Fruit fly (Drosophila melanogaster) whole organism, prepupa: ENCODE results near the gene RhoGAP19D.

ENCODE experiments used
- Blimp-1 ChIP-seq: fragments of 200-800 bp; sonication (Bioruptor generic); optimal IDR thresholded peaks from 3 replicates; lab custom pipeline; 2017; ENCODE audit warnings: missing biosample characterization, missing genetic modification characterization, mild to moderate bottlenecking, moderate library complexity, missing genetic modification reagents
- CG10631 ChIP-seq: fragments of 200-800 bp; sonication (Bioruptor generic); optimal IDR thresholded peaks from 2 replicates; lab custom pipeline; 2016; ENCODE audit warnings: missing biosample characterization, missing genetic modification characterization
- CG10669 ChIP-seq: fragments of 200-800 bp; sonication (Bioruptor generic); optimal IDR thresholded peaks from 3 replicates; lab custom pipeline; 2018; ENCODE audit warnings: missing biosample characterization, mild to moderate bottlenecking, missing genetic modification characterization, moderate library complexity
- CG11294 ChIP-seq: fragments of 200-800 bp; sonication (Bioruptor generic); IDR thresholded peaks from 2 replicates; pipeline ENCODE4 v1.3.6; 2022; ENCODE audit warnings: missing biosample characterization, missing genetic modification characterization
- CG11762 ChIP-seq: fragments of 200-800 bp; sonication (Bioruptor generic); optimal IDR thresholded peaks from 3 replicates; lab custom pipeline; 2016; ENCODE audit warnings: missing biosample characterization, missing genetic modification characterization; ENCODE audit not compliant: insufficient read depth
- CG11902 ChIP-seq: fragments of 200-800 bp; sonication (Bioruptor generic); optimal IDR thresholded peaks from 3 replicates; lab custom pipeline; 2016; ENCODE audit warnings: missing biosample characterization, missing genetic modification characterization
- CG15336 ChIP-seq: fragments of 200-800 bp; sonication (Bioruptor generic); IDR thresholded peaks from 2 replicates; pipeline ENCODE4 v1.3.6; 2022; ENCODE audit warnings: missing biosample characterization, missing genetic modification characterization
- CG1621 ChIP-seq: fragments of 200-800 bp; sonication (Bioruptor generic); optimal IDR thresholded peaks from 3 replicates; lab custom pipeline; 2018; ENCODE audit warnings: missing biosample characterization, mild to moderate bottlenecking, missing genetic modification characterization
- CG16779 ChIP-seq: fragments of 200-800 bp; sonication (Bioruptor generic); optimal IDR thresholded peaks from 3 replicates; lab custom pipeline; 2017; ENCODE audit warnings: missing biosample characterization, mild to moderate bottlenecking, missing genetic modification characterization
- CG3032 ChIP-seq: fragments of 200-800 bp; optimal IDR thresholded peaks from 2 replicates; lab custom pipeline; 2019; ENCODE audit warnings: missing biosample characterization, mild to moderate bottlenecking, missing genetic modification characterization, moderate library complexity
- CG32006 ChIP-seq: fragments of 200-800 bp; sonication (Bioruptor generic); optimal IDR thresholded peaks from 3 replicates; lab custom pipeline; 2017; ENCODE audit warnings: missing biosample characterization, mild to moderate bottlenecking, missing genetic modification characterization
- CG34406 ChIP-seq: fragments of 200-800 bp; sonication (Bioruptor generic); optimal IDR thresholded peaks from 3 replicates; lab custom pipeline; 2016; ENCODE audit warnings: missing biosample characterization, missing genetic modification characterization
- CG4318 ChIP-seq: fragments of 200-800 bp; sonication (Bioruptor generic); optimal IDR thresholded peaks from 3 replicates; lab custom pipeline; 2017; ENCODE audit warnings: missing biosample characterization, mild to moderate bottlenecking, missing genetic modification characterization
- CG6163 ChIP-seq: fragments of 200-800 bp; sonication (Bioruptor generic); IDR thresholded peaks from 3 replicates; pipeline ENCODE4 v1.3.6; 2022; ENCODE audit warnings: missing biosample characterization, missing genetic modification characterization
- CG6792 ChIP-seq: fragments of 200-800 bp; sonication (Bioruptor generic); optimal IDR thresholded peaks from 3 replicates; lab custom pipeline; 2016; ENCODE audit warnings: missing biosample characterization, missing genetic modification characterization
- CG6854 ChIP-seq: fragments of 200-800 bp; sonication (Bioruptor generic); optimal IDR thresholded peaks from 2 replicates; lab custom pipeline; 2017; ENCODE audit warnings: missing biosample characterization, mild to moderate bottlenecking, missing genetic modification characterization
- CG8119 ChIP-seq: fragments of 200-800 bp; sonication (Bioruptor generic); IDR thresholded peaks from 3 replicates; pipeline ENCODE4 v1.3.6; 2022; ENCODE audit warnings: missing biosample characterization, missing genetic modification characterization
- CG8319 ChIP-seq: fragments of 200-800 bp; sonication (Bioruptor generic); optimal IDR thresholded peaks from 3 replicates; lab custom pipeline; 2016; ENCODE audit warnings: missing biosample characterization, missing genetic modification characterization
- CG9139 ChIP-seq: fragments of 200-800 bp; sonication (Bioruptor generic); optimal IDR thresholded peaks from 3 replicates; lab custom pipeline; 2017; ENCODE audit warnings: missing biosample characterization, mild to moderate bottlenecking, missing genetic modification characterization
- Eip75B ChIP-seq: fragments of 200-800 bp; sonication (Bioruptor generic); optimal IDR thresholded peaks from 3 replicates; lab custom pipeline; 2016; ENCODE audit warnings: missing biosample characterization, missing genetic modification characterization
- Ets21C ChIP-seq: fragments of 200-800 bp; sonication (Bioruptor generic); optimal IDR thresholded peaks from 3 replicates; lab custom pipeline; 2016; ENCODE audit warnings: missing biosample characterization, missing genetic modification characterization
- Ets96B ChIP-seq: fragments of 200-800 bp; optimal IDR thresholded peaks from 2 replicates; lab custom pipeline; 2019; ENCODE audit warnings: missing biosample characterization, mild to moderate bottlenecking, missing genetic modification characterization, moderate library complexity
- Gug ChIP-seq: fragments of 200-800 bp; sonication (Bioruptor generic); IDR thresholded peaks from 2 replicates; pipeline ENCODE4 v1.3.6; 2022; ENCODE audit warnings: missing biosample characterization, missing genetic modification characterization
- Lpt ChIP-seq: fragments of 200-800 bp; sonication (Bioruptor generic); optimal IDR thresholded peaks from 3 replicates; lab custom pipeline; 2016; ENCODE audit warnings: missing biosample characterization, missing genetic modification characterization
- Met ChIP-seq: fragments of 200-800 bp; sonication (Bioruptor generic); optimal IDR thresholded peaks from 3 replicates; lab custom pipeline; 2016; ENCODE audit warnings: missing biosample characterization, missing genetic modification characterization
- OdsH ChIP-seq: fragments of 200-800 bp; sonication (Bioruptor generic); optimal IDR thresholded peaks from 3 replicates; lab custom pipeline; 2016; ENCODE audit warnings: missing biosample characterization, missing genetic modification characterization
- Smox ChIP-seq: fragments of 200-800 bp; sonication (Bioruptor generic); optimal IDR thresholded peaks from 3 replicates; lab custom pipeline; 2016; ENCODE audit warnings: missing biosample characterization, missing genetic modification characterization
- Sox15 ChIP-seq: fragments of 200-800 bp; sonication (Bioruptor generic); optimal IDR thresholded peaks from 3 replicates; lab custom pipeline; 2016; ENCODE audit warnings: missing biosample characterization, missing genetic modification characterization
- achi ChIP-seq: fragments of 200-800 bp; sonication (Bioruptor generic); optimal IDR thresholded peaks from 3 replicates; lab custom pipeline; 2016; ENCODE audit warnings: missing biosample characterization, missing genetic modification characterization
- acj6 ChIP-seq: fragments of 200-800 bp; sonication (Bioruptor generic); optimal IDR thresholded peaks from 3 replicates; lab custom pipeline; 2016; ENCODE audit warnings: missing biosample characterization, missing genetic modification characterization
- cyc ChIP-seq: fragments of 200-800 bp; sonication (Bioruptor generic); optimal IDR thresholded peaks from 3 replicates; lab custom pipeline; 2016; ENCODE audit warnings: missing biosample characterization, missing genetic modification characterization
- dac ChIP-seq: fragments of 200-800 bp; sonication (Bioruptor generic); optimal IDR thresholded peaks from 2 replicates; lab custom pipeline; 2017; ENCODE audit warnings: missing biosample characterization, mild to moderate bottlenecking, missing genetic modification characterization
- dsx ChIP-seq: fragments of 200-800 bp; optimal IDR thresholded peaks from 3 replicates; lab custom pipeline; 2019; ENCODE audit warnings: missing biosample characterization, mild to moderate bottlenecking, missing genetic modification characterization, moderate library complexity; ENCODE audit not compliant: poor library complexity, severe bottlenecking
- esn ChIP-seq: fragments of 200-800 bp; sonication (Bioruptor generic); optimal IDR thresholded peaks from 2 replicates; lab custom pipeline; 2016; ENCODE audit warnings: missing biosample characterization, mild to moderate bottlenecking, missing genetic modification characterization, moderate library complexity
- fkh ChIP-seq: fragments of 200-800 bp; sonication (Bioruptor generic); optimal IDR thresholded peaks from 3 replicates; lab custom pipeline; 2017; ENCODE audit warnings: missing biosample characterization, mild to moderate bottlenecking, missing genetic modification characterization, moderate library complexity
- lz ChIP-seq: fragments of 200-800 bp; sonication (Bioruptor generic); optimal IDR thresholded peaks from 3 replicates; lab custom pipeline; 2016; ENCODE audit warnings: missing biosample characterization, missing genetic modification characterization
- net ChIP-seq: fragments of 200-800 bp; sonication (Bioruptor generic); optimal IDR thresholded peaks from 3 replicates; lab custom pipeline; 2016; ENCODE audit warnings: missing biosample characterization, missing genetic modification characterization
- pdm3 ChIP-seq: fragments of 200-800 bp; sonication (Bioruptor generic); optimal IDR thresholded peaks from 3 replicates; lab custom pipeline; 2016; ENCODE audit warnings: missing biosample characterization, missing genetic modification characterization
- salr ChIP-seq, 2 experiments: fragments of 200-800 bp; sonication (Bioruptor generic); optimal IDR thresholded peaks; 3 replicates each; lab custom pipeline; 2016 to 2018; ENCODE audit warnings: missing biosample characterization in 2 of 2, missing genetic modification characterization in 2 of 2, mild to moderate bottlenecking in 1 of 2
- spab ChIP-seq: fragments of 200-800 bp; sonication (Bioruptor generic); optimal IDR thresholded peaks from 2 replicates; lab custom pipeline; 2017; ENCODE audit warnings: missing biosample characterization, mild to moderate bottlenecking, missing genetic modification characterization, missing genetic modification reagents
- ss ChIP-seq, 2 experiments: fragments of 200-800 bp; sonication (Bioruptor generic); optimal IDR thresholded peaks; 2 replicates in 1 of 2; 3 replicates in 1 of 2; lab custom pipeline; 2017 to 2018; ENCODE audit warnings: mild to moderate bottlenecking in 2 of 2, missing biosample characterization in 2 of 2, missing genetic modification characterization in 2 of 2, moderate library complexity in 1 of 2
- svp ChIP-seq: fragments of 200-800 bp; sonication (Bioruptor generic); peaks from one replicate; lab custom pipeline; 2016; ENCODE audit warnings: missing biosample characterization, missing genetic modification characterization

RhoGAP19D gene

dm6 chrX:20501040-20501609, 9.4 kb downstream of the RhoGAP19D start (continued):
- TF ChIP-seq Ets21C (GFP tag; lab: Kevin White, UChicago) = peak; percentile 93
- peak; percentile 60 for TF ChIP-seq CG11902 (GFP tag; lab: Kevin White, UChicago)
- peak; percentile 97 for TF ChIP-seq CG3032 (tag; lab: Kevin White, UChicago)
- TF ChIP-seq dsx (GFP tag; lab: Kevin White, UChicago) = peak; percentile 95
- TF ChIP-seq Ets96B (tag; lab: Kevin White, UChicago) = peak; percentile 84
- TF ChIP-seq cyc (GFP tag; lab: Kevin White, UChicago) = peak; percentile 87
- TF ChIP-seq CG1621 (tag; lab: Kevin White, UChicago) = peak; percentile 92
- peak; percentile 49 for TF ChIP-seq CG6854
- peak; percentile 98 for TF ChIP-seq svp (GFP tag; lab: Kevin White, UChicago)
- peak; percentile 93 for TF ChIP-seq Lpt (GFP tag; lab: Kevin White, UChicago)
- peak; percentile 97 for TF ChIP-seq esn (GFP tag; lab: Kevin White, UChicago)
- TF ChIP-seq CG11762 (GFP tag; lab: Kevin White, UChicago) = peak; percentile 54
- peak; percentile 92 for TF ChIP-seq Gug
- TF ChIP-seq Met (GFP tag; lab: Kevin White, UChicago) = peak; percentile 97
- peak; percentile 69 for TF ChIP-seq spab (GFP tag; lab: Kevin White, UChicago)
- TF ChIP-seq CG16779 = peak; percentile 93
- TF ChIP-seq CG32006 (GFP tag; lab: Kevin White, UChicago) = peak; percentile 94
- peak; percentile 66 for TF ChIP-seq Blimp-1 (GFP tag; lab: Kevin White, UChicago)

dm6 chrX:20499802-20500201, 10.7 kb downstream of the RhoGAP19D start:
- TF ChIP-seq salr (GFP tag; optimal IDR thresholded peaks at IDR 0.05; lab: Kevin White, UChicago) = no peak
- TF ChIP-seq CG16779 = no peak
- TF ChIP-seq CG8119 = no peak
- no peak for TF ChIP-seq Smox
- no peak for TF ChIP-seq lz (GFP tag; lab: Kevin White, UChicago)
- TF ChIP-seq dac (GFP tag; lab: Kevin White, UChicago) = no peak
- no peak for TF ChIP-seq Ets96B (tag; lab: Kevin White, UChicago)

- TF ChIP-seq OdsH (no peak), Gug (no peak), CG34406 (GFP tag; lab: Kevin White, UChicago) (no peak), spab (GFP tag; lab: Kevin White, UChicago) (no peak), CG32006 (GFP tag; lab: Kevin White, UChicago) (no peak), fkh (GFP tag; lab: Kevin White, UChicago) (no peak), ss (GFP tag; optimal IDR thresholded peaks at IDR 0.05; lab: Kevin White, UChicago) (no peak), CG6854 (no peak), CG6792 (GFP tag; lab: Kevin White, UChicago) (no peak), esn (GFP tag; lab: Kevin White, UChicago) (no peak), pdm3 (no peak), Sox15 (GFP tag; lab: Kevin White, UChicago) (no peak), CG10631 (GFP tag; lab: Kevin White, UChicago) (no peak), Lpt (GFP tag; lab: Kevin White, UChicago) (no peak), Ets21C (GFP tag; lab: Kevin White, UChicago) (no peak)
Observed at dm6 chrX:20498989-20499388, 11.5 kb downstream of the RhoGAP19D start.

- TF ChIP-seq CG9139 (GFP tag; lab: Kevin White, UChicago) (no peak), Eip75B (GFP tag; lab: Kevin White, UChicago) (peak; percentile 61), CG8119 (peak; percentile 59), CG6792 (GFP tag; lab: Kevin White, UChicago) (peak; percentile 46), CG4318 (GFP tag; lab: Kevin White, UChicago) (peak; percentile 5), CG11294 (peak; percentile 43; the same call in 1 of the 2 replicates), CG6163 (GFP tag; lab: Robert Waterston, UW) (peak; percentile 53; the same call in 1 of the 3 replicates), achi (peak; percentile 49), CG1621 (tag; lab: Kevin White, UChicago) (no peak), Ets96B (tag; lab: Kevin White, UChicago) (peak; percentile 7), CG10669 (GFP tag; lab: Kevin White, UChicago) (peak; percentile 39), ss (GFP tag; optimal IDR thresholded peaks at IDR 0.05; lab: Kevin White, UChicago) (peak in 1 of 2 experiments; percentile 8), CG15336 (peak; percentile 80), CG8319 (no peak), acj6 (GFP tag; lab: Kevin White, UChicago) (peak; percentile 58), svp (GFP tag; lab: Kevin White, UChicago) (peak; percentile 81), net (GFP tag; lab: Kevin White, UChicago) (peak; percentile 56), CG11902 (GFP tag; lab: Kevin White, UChicago) (peak; percentile 24)
Observed at dm6 chrX:20495767-20496656, 14.5 kb downstream of the RhoGAP19D start.
